Fruit fly (Drosophila melanogaster): ENCODE measurements around the gene CG44044.

dm6 chr3R:16290242-16290824 is 31.3 kb upstream of the CG44044 start:
- TF ChIP-seq psq (optimal IDR thresholded peaks at IDR 0.05) (no peak), h (optimal IDR thresholded peaks at IDR 0.05) (no peak)
